Fruit fly (Drosophila melanogaster): ENCODE measurements around the gene CG4822.

CG4822 gene

DNA sequence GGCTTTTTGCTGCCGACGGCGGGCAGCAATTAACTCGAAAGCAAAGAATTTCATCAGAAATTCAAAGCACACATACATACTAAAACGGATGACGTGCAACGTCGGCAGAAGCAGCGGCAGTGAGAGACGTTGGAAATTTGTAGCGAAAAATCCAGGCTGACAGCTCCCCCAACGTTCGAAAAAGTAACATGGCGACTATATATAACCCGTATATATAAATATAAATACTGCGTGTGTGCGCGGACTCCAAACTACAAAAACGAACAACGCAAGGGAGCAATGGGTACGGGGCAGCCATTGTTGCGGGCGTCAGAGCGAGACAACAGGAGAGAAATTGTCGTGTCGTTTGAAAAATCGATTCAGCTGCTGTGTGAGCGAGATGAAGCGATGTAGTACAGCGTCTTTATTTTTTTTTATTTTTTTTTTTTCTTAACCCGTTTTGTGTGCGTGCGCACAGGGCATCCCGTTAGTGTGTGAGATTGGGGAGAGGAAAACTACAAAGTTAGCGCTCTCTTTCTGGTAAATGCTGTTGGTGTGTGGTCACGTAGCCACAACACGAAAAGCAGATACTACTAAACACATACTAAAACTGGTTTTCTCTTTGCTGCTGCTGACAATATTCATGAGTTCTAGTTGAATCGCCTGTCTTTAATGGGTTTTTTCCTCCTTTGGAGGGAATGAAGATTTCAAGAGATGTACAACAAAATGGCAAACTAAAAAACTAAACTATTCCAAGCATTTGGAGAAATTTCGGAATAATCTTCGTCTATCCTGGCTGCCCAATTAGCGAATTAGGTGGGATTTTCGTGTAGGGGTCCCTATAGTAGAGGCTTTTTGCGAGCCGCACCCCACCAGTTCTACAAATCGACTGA lies 39.3 kb upstream of the CG4822 start (continued):
- TF ChIP-seq lbe (GFP tag; optimal IDR thresholded peaks at IDR 0.05) (peak; percentile 89), lola (GFP tag; optimal IDR thresholded peaks at IDR 0.05) (peak in 1 of 3 experiments; percentile 18), CG30403 (GFP tag; optimal IDR thresholded peaks at IDR 0.05) (peak; percentile 9), Xrp1 (GFP tag; IDR thresholded peaks at IDR 0.05) (no peak), CG9932 (GFP tag; IDR thresholded peaks at IDR 0.05) (no peak), CG30020 (tag; optimal IDR thresholded peaks at IDR 0.05) (no peak), Ets97D (GFP tag; optimal IDR thresholded peaks at IDR 0.05) (no peak), bcd (GFP tag; optimal IDR thresholded peaks at IDR 0.05) (peak; percentile 22), ERR (GFP tag; optimal IDR thresholded peaks at IDR 0.05) (peak; percentile 22), CG9727 (GFP tag; optimal IDR thresholded peaks at IDR 0.05) (peak; percentile 37), Dip3 (GFP tag; optimal IDR thresholded peaks at IDR 0.05) (peak; percentile 30), pfk (GFP tag; optimal IDR thresholded peaks at IDR 0.05) (peak; percentile 51), CG9817 (tag; optimal IDR thresholded peaks at IDR 0.05) (peak; percentile 17), dmrt99B (tag; optimal IDR thresholded peaks at IDR 0.05) (peak; percentile 22), gcm2 (GFP tag; optimal IDR thresholded peaks at IDR 0.05) (peak; percentile 57), sug (tag; optimal IDR thresholded peaks at IDR 0.05) (peak; percentile 90), HmgZ (tag; optimal IDR thresholded peaks at IDR 0.05) (peak; percentile 78), CG43689 (GFP tag; IDR thresholded peaks at IDR 0.05) (no peak), CG17385 (GFP tag; optimal IDR thresholded peaks at IDR 0.05) (peak; percentile 37), mld (GFP tag; IDR thresholded peaks at IDR 0.05; ENCODE audit: partially characterized antibody) (no peak), CG10979 (tag; optimal IDR thresholded peaks at IDR 0.05) (peak; percentile 11), NfI (GFP tag; optimal IDR thresholded peaks at IDR 0.05) (peak; percentile 18), kni (GFP tag; optimal IDR thresholded peaks at IDR 0.05) (peak; percentile 100), cwo (GFP tag; optimal IDR thresholded peaks at IDR 0.05) (peak; percentile 52), CG15696 (tag; optimal IDR thresholded peaks at IDR 0.05) (no peak), onecut (GFP tag; IDR thresholded peaks at IDR 0.05) (peak; percentile 100), nau (GFP tag; optimal IDR thresholded peaks at IDR 0.05) (no peak), phol (tag; optimal IDR thresholded peaks at IDR 0.05) (peak; percentile 93), tin (GFP tag; optimal IDR thresholded peaks at IDR 0.05) (peak; percentile 9), CG7987 (GFP tag; optimal IDR thresholded peaks at IDR 0.05) (peak; percentile 10), CG6254 (GFP tag; optimal IDR thresholded peaks at IDR 0.05) (peak; percentile 85), HmgD (GFP tag; optimal IDR thresholded peaks at IDR 0.05) (peak; percentile 7), CG34376 (GFP tag; optimal IDR thresholded peaks at IDR 0.05) (peak; percentile 75), NC2β (GFP tag; optimal IDR thresholded peaks at IDR 0.05) (peak; percentile 38), CG10543 (GFP tag; optimal IDR thresholded peaks at IDR 0.05) (peak; percentile 97), disco-r (GFP tag; optimal IDR thresholded peaks at IDR 0.05) (peak; percentile 40), lab (GFP tag; optimal IDR thresholded peaks at IDR 0.05) (peak; percentile 56), CG12071 (GFP tag; optimal IDR thresholded peaks at IDR 0.05) (peak; percentile 3), CG15479 (GFP tag; optimal IDR thresholded peaks at IDR 0.05) (peak; percentile 39), CG10462 (GFP tag; optimal IDR thresholded peaks at IDR 0.05) (no peak), ash1 (GFP tag; optimal IDR thresholded peaks at IDR 0.05) (peak; percentile 71), CG13424 (tag; optimal IDR thresholded peaks at IDR 0.05) (peak; percentile 5), Nf-YB (GFP tag; optimal IDR thresholded peaks at IDR 0.05) (peak; percentile 59), nom (GFP tag; optimal IDR thresholded peaks at IDR 0.05) (peak; percentile 94), gem (tag; optimal IDR thresholded peaks at IDR 0.05) (peak; percentile 6), CG1832 (GFP tag; optimal IDR thresholded peaks at IDR 0.05) (peak; percentile 92), Nf-YC (tag; optimal IDR thresholded peaks at IDR 0.05) (peak; percentile 82)

Measured in whole organism, embryonic.